Worm (Caenorhabditis elegans): ENCODE data around the gene F36H1.11.
A peak's percentile ranks its signal among the peaks of the same experiment; 100 is the strongest.

The F36H1.11 gene

DNA sequence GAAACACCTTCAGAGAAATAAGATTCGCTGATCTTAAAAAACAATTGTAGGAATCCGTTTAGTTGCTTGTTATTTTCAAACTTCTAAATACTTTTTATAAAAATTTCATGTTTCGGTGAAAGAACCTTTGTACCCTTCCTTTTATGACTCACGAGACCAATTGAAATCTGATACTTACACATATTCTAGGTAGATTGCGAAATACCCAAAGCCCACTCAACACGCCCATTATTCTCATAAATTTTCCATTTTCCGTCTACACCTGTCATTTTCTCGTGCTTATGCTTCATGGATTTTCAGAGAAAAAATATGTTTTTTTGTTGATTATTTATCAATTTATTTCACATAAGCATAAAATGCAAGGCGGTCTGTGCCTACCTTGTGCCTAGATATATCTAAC, 42.6 kb upstream of the F36H1.11 start:
- TF ChIP-seq T20F7.1 (GFP tag; optimal IDR thresholded peaks at IDR 0.05) (no peak), lsy-2 (tag; optimal IDR thresholded peaks at IDR 0.05) (peak in 1 of 2 experiments; percentile 3), nhr-11 (tag; optimal IDR thresholded peaks at IDR 0.05) (peak; percentile 76)

DNA sequence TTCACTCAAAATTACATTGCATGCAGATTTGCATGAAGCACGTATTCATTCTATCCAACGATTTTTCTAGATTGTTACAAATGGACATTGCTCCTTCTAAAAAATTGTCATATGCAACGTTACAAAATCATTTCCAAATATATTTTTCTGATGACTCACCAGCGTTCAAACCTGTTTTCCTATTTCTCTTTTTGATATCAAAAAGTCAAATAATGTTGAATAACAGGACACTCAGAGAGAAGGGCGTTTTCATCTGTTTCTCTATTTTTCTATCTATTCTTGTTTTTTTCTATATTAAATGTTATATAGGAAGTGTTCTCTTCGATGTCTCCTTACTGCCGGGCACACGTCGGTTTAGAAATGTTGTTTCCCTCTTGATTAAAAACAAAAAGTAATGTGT, 42.1 kb upstream of the F36H1.11 start:
- TF ChIP-seq dve-1 (tag; optimal IDR thresholded peaks at IDR 0.05; ENCODE audit: insufficient read depth) = peak; percentile 48
- TF ChIP-seq unc-62 (GFP tag; optimal IDR thresholded peaks at IDR 0.05 in 1 of 2) = peak in 1 of 2 experiments; percentile 66
- no peak for TF ChIP-seq unc-62 (tag; optimal IDR thresholded peaks at IDR 0.05)
- no peak for TF ChIP-seq mdt-29 (GFP tag; IDR thresholded peaks at IDR 0.05)
- no peak for TF ChIP-seq ceh-32 (tag; optimal IDR thresholded peaks at IDR 0.05; ENCODE audit: poor library complexity)
- no peak for TF ChIP-seq zag-1 (tag; optimal IDR thresholded peaks at IDR 0.05)
- TF ChIP-seq lin-39 (tag; optimal IDR thresholded peaks at IDR 0.05) = no peak
- TF ChIP-seq pha-4 (GFP tag; IDR thresholded peaks at IDR 0.05) = no peak
- TF ChIP-seq pha-4 (tag; optimal IDR thresholded peaks at IDR 0.05) = no peak
- no peak for TF ChIP-seq dpl-1 (GFP tag; optimal IDR thresholded peaks at IDR 0.05)
- no peak for TF ChIP-seq unc-39 (tag; optimal IDR thresholded peaks at IDR 0.05)
- TF ChIP-seq dmd-6 (GFP tag; IDR thresholded peaks at IDR 0.05) = no peak
- TF ChIP-seq fos-1 (tag; optimal IDR thresholded peaks at IDR 0.05) = no peak
- peak; percentile 18 for TF ChIP-seq nhr-28 (tag; optimal IDR thresholded peaks at IDR 0.05)

DNA sequence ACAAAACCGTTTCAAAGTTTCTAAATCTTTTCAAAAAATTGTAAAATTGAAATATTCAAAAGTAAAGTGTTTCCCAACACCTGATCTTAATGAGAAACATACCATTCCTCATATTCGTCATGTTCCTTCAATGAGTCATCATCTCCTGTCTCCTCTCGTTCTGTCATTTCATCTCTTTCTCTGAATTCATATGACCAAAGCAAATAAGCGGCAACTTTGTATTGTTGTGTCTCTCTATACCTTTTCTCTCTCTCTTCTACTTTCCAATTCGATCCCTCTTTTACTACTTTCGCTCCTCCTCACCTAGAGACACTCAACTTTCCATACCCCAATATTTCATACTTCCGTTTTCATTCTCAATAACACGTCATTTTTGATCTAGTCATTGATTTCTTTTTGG, 40.7 kb upstream of the F36H1.11 start:
- peak; percentile 29 for TF ChIP-seq nhr-28 (tag; optimal IDR thresholded peaks at IDR 0.05)
- no peak for TF ChIP-seq ama-1 (optimal IDR thresholded peaks at IDR 0.05)
- TF ChIP-seq pha-4 (GFP tag; IDR thresholded peaks at IDR 0.05) = no peak
- peak; percentile 15 for TF ChIP-seq pha-4 (tag; optimal IDR thresholded peaks at IDR 0.05)
- TF ChIP-seq dve-1 (tag; optimal IDR thresholded peaks at IDR 0.05; ENCODE audit: insufficient read depth) = peak; percentile 29
- TF ChIP-seq dmd-6 (GFP tag; IDR thresholded peaks at IDR 0.05) = peak; percentile 18; the same call in 1 of the 2 replicates
- TF ChIP-seq hlh-30 (tag; optimal IDR thresholded peaks at IDR 0.05; ENCODE audit: insufficient read depth) = peak; percentile 70
- peak; percentile 14 for TF ChIP-seq mep-1 (tag; optimal IDR thresholded peaks at IDR 0.05)
- 0 out of 2 replicates have a peak, but pooled peaks have one; percentile 38 for TF ChIP-seq hmg-1.1 (GFP tag; IDR thresholded peaks at IDR 0.05)
- no peak for TF ChIP-seq zip-2 (tag; optimal IDR thresholded peaks at IDR 0.05)

- peak in 1 of 2 experiments; percentile 64 for TF ChIP-seq unc-62 (GFP tag; optimal IDR thresholded peaks at IDR 0.05 in 1 of 2)
- no peak for TF ChIP-seq unc-62 (tag; optimal IDR thresholded peaks at IDR 0.05)
- no peak for TF ChIP-seq ztf-7 (tag; optimal IDR thresholded peaks at IDR 0.05)
These were observed 40.0 kb upstream of the F36H1.11 start, which contains the start of gene F13H10.6 for ce11 chrIV:11008996-11009395. Gene F13H10.6 (plus strand): TSS chrIV:11009296.

DNA sequence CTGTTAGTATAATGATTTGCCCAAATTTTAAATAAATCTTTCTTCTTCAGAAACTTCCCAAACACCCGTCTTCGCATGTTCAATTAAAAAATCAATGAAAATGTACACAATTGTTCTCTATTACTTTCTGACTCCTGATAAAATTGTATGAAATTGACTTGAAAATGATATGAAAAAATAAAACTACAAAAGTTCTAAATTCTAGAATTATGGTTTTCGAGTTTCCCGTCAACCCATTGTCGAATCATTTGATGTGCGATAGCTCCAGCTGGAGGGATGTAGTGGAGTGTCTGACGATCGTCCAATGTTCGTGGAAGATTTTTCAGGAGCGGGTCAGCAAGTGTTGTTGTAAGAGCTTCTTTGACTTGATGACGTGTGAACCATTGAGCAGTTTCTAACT, 39.0 kb upstream of the F36H1.11 start:
- TF ChIP-seq Y48G9A.11 (GFP tag; IDR thresholded peaks at IDR 0.05) (no peak), T26A8.4 (GFP tag; IDR thresholded peaks at IDR 0.05) (0 out of 2 replicates have a peak, but pooled peaks have one; percentile 7), unc-62 (GFP tag; optimal IDR thresholded peaks at IDR 0.05 in 1 of 2) (peak in 1 of 2 experiments; percentile 96), unc-62 (tag; optimal IDR thresholded peaks at IDR 0.05) (no peak)

- TF ChIP-seq lin-15B (tag; optimal IDR thresholded peaks at IDR 0.05) (no peak), ceh-20 (GFP tag; IDR thresholded peaks at IDR 0.05) (no peak), snpc-1.2 (GFP tag; IDR thresholded peaks at IDR 0.05) (no peak), lin-38 (GFP tag; IDR thresholded peaks at IDR 0.05) (peak; percentile 32; the same call in 1 of the 2 replicates), hlh-30 (tag; optimal IDR thresholded peaks at IDR 0.05; ENCODE audit: insufficient read depth) (no peak), nhr-77 (tag; optimal IDR thresholded peaks at IDR 0.05) (no peak)
These were observed 37.1 kb upstream of the F36H1.11 start, which contains the start of gene ndx-9 for ce11 chrIV:11011920-11012319. Gene ndx-9 (minus strand): TSS chrIV:11012020.

All from whole organism, L4 larva.